Fruit fly (Drosophila melanogaster) whole organism, embryonic: ENCODE data around the gene Acat2.

Experiments used
- Bgb ChIP-seq: fragments of 200-800 bp; sonication (Bioruptor generic); IDR thresholded peaks from 2 replicates; pipeline ENCODE4 v1.3.6; 2022; ENCODE audit warnings: missing biosample characterization, missing genetic modification characterization; ENCODE audit not compliant: partially characterized antibody
- CG1024 ChIP-seq: fragments of 200-800 bp; sonication (Bioruptor generic); IDR thresholded peaks from 2 replicates; pipeline ENCODE4 v1.3.6; 2022; ENCODE audit warnings: missing biosample characterization, missing genetic modification characterization
- CG13424 ChIP-seq: fragments of 200-800 bp; sonication (Bioruptor generic); optimal IDR thresholded peaks from 2 replicates; lab custom pipeline; 2019; ENCODE audit warnings: missing biosample characterization, mild to moderate bottlenecking, missing genetic modification characterization, moderate library complexity
- CG13894 ChIP-seq: fragments of 200-800 bp; sonication (Bioruptor generic); optimal IDR thresholded peaks from 3 replicates; lab custom pipeline; 2018; ENCODE audit warnings: missing biosample characterization, mild to moderate bottlenecking, missing genetic modification characterization, moderate library complexity
- CG17328 ChIP-seq: fragments of 200-800 bp; sonication (Bioruptor generic); IDR thresholded peaks from 2 replicates; pipeline ENCODE4 v1.3.6; 2022; ENCODE audit warnings: missing biosample characterization, missing genetic modification characterization
- CG18599 ChIP-seq: fragments of 200-800 bp; sonication (Bioruptor generic); optimal IDR thresholded peaks from 3 replicates; lab custom pipeline; 2017; ENCODE audit warnings: missing biosample characterization, missing genetic modification characterization, mild to moderate bottlenecking, moderate library complexity, missing genetic modification reagents
- CG2116 ChIP-seq: fragments of 200-800 bp; sonication (Bioruptor generic); optimal IDR thresholded peaks from 3 replicates; lab custom pipeline; 2018; ENCODE audit warnings: missing biosample characterization, mild to moderate bottlenecking, missing genetic modification characterization
- CG2120 ChIP-seq: fragments of 200-800 bp; sonication (Bioruptor generic); optimal IDR thresholded peaks from 3 replicates; lab custom pipeline; 2016; ENCODE audit warnings: missing biosample characterization, missing genetic modification characterization
- CG3847 ChIP-seq: fragments of 200-800 bp; sonication (Bioruptor generic); IDR thresholded peaks from 2 replicates; pipeline ENCODE4 v1.3.6; 2022; ENCODE audit warnings: missing biosample characterization, missing genetic modification characterization
- CG43689 ChIP-seq: fragments of 200-800 bp; sonication (Bioruptor generic); IDR thresholded peaks from 2 replicates; pipeline ENCODE4 v1.3.6; 2022; ENCODE audit warnings: missing biosample characterization, missing genetic modification characterization
- CG4707 ChIP-seq: fragments of 200-800 bp; sonication (Bioruptor generic); optimal IDR thresholded peaks from 2 replicates; lab custom pipeline; 2018; ENCODE audit warnings: missing biosample characterization, mild to moderate bottlenecking, missing genetic modification characterization, moderate library complexity
- CG8290 ChIP-seq, 3 experiments: fragments of 200-800 bp; sonication (Bioruptor generic); optimal IDR thresholded peaks; 2 replicates each; lab custom pipeline; 2016 to 2019; ENCODE audit warnings: missing biosample characterization in 3 of 3, missing genetic modification characterization in 3 of 3, mild to moderate bottlenecking in 2 of 3, moderate library complexity in 1 of 3
- CG9932 ChIP-seq: fragments of 200-800 bp; sonication (Bioruptor generic); IDR thresholded peaks from 2 replicates; pipeline ENCODE4 v1.3.6; 2022; ENCODE audit warnings: missing biosample characterization, missing genetic modification characterization
- Deaf1 ChIP-seq: fragments of 200-800 bp; optimal IDR thresholded peaks from 3 replicates; lab custom pipeline; 2019; ENCODE audit warnings: missing biosample characterization, mild to moderate bottlenecking, missing genetic modification characterization, moderate library complexity
- Drgx ChIP-seq: fragments of 200-800 bp; sonication (Bioruptor generic); IDR thresholded peaks from 2 replicates; pipeline ENCODE4 v1.3.6; 2022; ENCODE audit warnings: missing biosample characterization, missing genetic modification characterization
- Ets65A ChIP-seq: fragments of 200-800 bp; sonication (Bioruptor generic); peaks from one replicate; lab custom pipeline; 2016; ENCODE audit warnings: missing biosample characterization, missing genetic modification characterization
- H2.0 ChIP-seq: fragments of 200-800 bp; sonication (Bioruptor generic); IDR thresholded peaks from 2 replicates; pipeline ENCODE4 v1.3.6; 2022; ENCODE audit warnings: missing biosample characterization, missing genetic modification characterization
- HLH3B ChIP-seq: fragments of 200-800 bp; sonication (Bioruptor generic); IDR thresholded peaks from 2 replicates; pipeline ENCODE4 v1.3.6; 2022; ENCODE audit warnings: missing biosample characterization, missing genetic modification characterization
- Med ChIP-seq: fragments of 200-800 bp; sonication (Bioruptor generic); peaks from one replicate; lab custom pipeline; 2016; ENCODE audit warnings: missing biosample characterization, missing genetic modification characterization, mild to moderate bottlenecking, inconsistent platforms, moderate library complexity
- NC2β ChIP-seq: fragments of 200-800 bp; sonication (Bioruptor generic); optimal IDR thresholded peaks from 2 replicates; lab custom pipeline; 2016; ENCODE audit warnings: missing biosample characterization, missing genetic modification characterization
- Ptx1 ChIP-seq: fragments of 200-800 bp; sonication (Bioruptor generic); IDR thresholded peaks from 2 replicates; pipeline ENCODE4 v1.3.6; 2022; ENCODE audit warnings: missing biosample characterization, missing genetic modification characterization
- abd-A ChIP-seq: fragments of 200-800 bp; sonication (Bioruptor generic); optimal IDR thresholded peaks from 3 replicates; lab custom pipeline; 2019; ENCODE audit warnings: missing biosample characterization, mild to moderate bottlenecking, missing genetic modification characterization, moderate library complexity
- cwo ChIP-seq: fragments of 200-800 bp; sonication (Bioruptor generic); optimal IDR thresholded peaks from 3 replicates; lab custom pipeline; 2017; ENCODE audit warnings: missing biosample characterization, missing genetic modification characterization, mild to moderate bottlenecking, moderate library complexity, missing genetic modification reagents
- dysf ChIP-seq: fragments of 200-800 bp; sonication (Bioruptor generic); IDR thresholded peaks from 3 replicates; pipeline ENCODE4 v1.3.6; 2022; ENCODE audit warnings: missing biosample characterization, missing genetic modification characterization
- emc ChIP-seq: fragments of 200-800 bp; sonication (Bioruptor generic); optimal IDR thresholded peaks from 2 replicates; lab custom pipeline; 2016; ENCODE audit warnings: missing biosample characterization, missing genetic modification characterization
- gsb-n ChIP-seq: fragments of 200-800 bp; sonication (Bioruptor generic); optimal IDR thresholded peaks from 3 replicates; lab custom pipeline; 2018; ENCODE audit warnings: missing biosample characterization, mild to moderate bottlenecking, missing genetic modification characterization
- lmd ChIP-seq: fragments of 200-800 bp; sonication (Bioruptor generic); IDR thresholded peaks from 2 replicates; pipeline ENCODE4 v1.3.6; 2022; ENCODE audit warnings: missing biosample characterization, missing genetic modification characterization
- nom ChIP-seq: fragments of 200-800 bp; sonication (Bioruptor generic); optimal IDR thresholded peaks from 2 replicates; lab custom pipeline; 2017; ENCODE audit warnings: missing biosample characterization, missing genetic modification characterization, mild to moderate bottlenecking, moderate library complexity, missing genetic modification reagents
- p53 ChIP-seq: fragments of 200-800 bp; sonication (Bioruptor generic); optimal IDR thresholded peaks from 2 replicates; lab custom pipeline; 2016; ENCODE audit warnings: missing biosample characterization, missing genetic modification characterization
- row ChIP-seq: fragments of 200-800 bp; sonication (Bioruptor generic); IDR thresholded peaks from 3 replicates; pipeline ENCODE4 v1.3.6; 2022; ENCODE audit warnings: missing biosample characterization, missing genetic modification characterization
- seq ChIP-seq: fragments of 200-800 bp; sonication (Bioruptor generic); IDR thresholded peaks from 2 replicates; pipeline ENCODE4 v1.3.6; 2022; ENCODE audit warnings: missing biosample characterization, missing genetic modification characterization
- slbo ChIP-seq: fragments of 200-800 bp; sonication (Bioruptor generic); IDR thresholded peaks from 2 replicates; pipeline ENCODE4 v1.3.6; 2022; ENCODE audit warnings: missing biosample characterization, missing genetic modification characterization
- slou ChIP-seq: fragments of 200-800 bp; sonication (Bioruptor generic); optimal IDR thresholded peaks from 3 replicates; lab custom pipeline; 2016; ENCODE audit warnings: missing biosample characterization, missing genetic modification characterization
- ssp ChIP-seq: fragments of 200-800 bp; sonication (Bioruptor generic); IDR thresholded peaks from 2 replicates; pipeline ENCODE4 v1.3.6; 2022; ENCODE audit warnings: missing biosample characterization, missing genetic modification characterization

Gene Acat2

dm6 chr3L:1279685-1280084, 23.1 kb upstream of the Acat2 start:
- TF ChIP-seq CG2120 (GFP tag; lab: Kevin White, UChicago): peak; percentile 17
- TF ChIP-seq slou (GFP tag; lab: Kevin White, UChicago): no peak
- TF ChIP-seq CG8290 (GFP tag; optimal IDR thresholded peaks at IDR 0.05; lab: Kevin White, UChicago): no peak
- TF ChIP-seq CG8290 (tag; optimal IDR thresholded peaks at IDR 0.05; lab: Kevin White, UChicago): peak in 1 of 2 experiments; percentile 12
- no peak for TF ChIP-seq CG17328 (GFP tag; lab: Robert Waterston, UW)
- TF ChIP-seq row: peak; percentile 30; the same call in 1 of the 3 replicates
- TF ChIP-seq CG4707: no peak
- no peak for TF ChIP-seq CG43689 (GFP tag; lab: Robert Waterston, UW)
- TF ChIP-seq ssp: 0 out of 2 replicates have a peak, but pooled peaks have one; percentile 11
- peak; percentile 28; the same call in 1 of the 3 replicates for TF ChIP-seq dysf (GFP tag; lab: Robert Waterston, UW)
- 0 out of 2 replicates have a peak, but pooled peaks have one; percentile 9 for TF ChIP-seq lmd (GFP tag; lab: Robert Waterston, UW)
- 0 out of 2 replicates have a peak, but pooled peaks have one; percentile 16 for TF ChIP-seq CG3847 (GFP tag; lab: Robert Waterston, UW)
- TF ChIP-seq Med (GFP tag; lab: Kevin White, UChicago): peak; percentile 19
- TF ChIP-seq Drgx: peak; percentile 26; the same call in 1 of the 2 replicates

- TF ChIP-seq row (peak; percentile 20; the same call in 1 of the 3 replicates), nom (GFP tag; lab: Kevin White, UChicago) (no peak), slbo (GFP tag; lab: Robert Waterston, UW) (peak; percentile 37; the same call in 1 of the 2 replicates), CG8290 (GFP tag; optimal IDR thresholded peaks at IDR 0.05; lab: Kevin White, UChicago) (no peak), CG8290 (tag; optimal IDR thresholded peaks at IDR 0.05; lab: Kevin White, UChicago) (peak in 1 of 2 experiments; percentile 12), Med (GFP tag; lab: Kevin White, UChicago) (peak; percentile 71), Ets65A (GFP tag; lab: Kevin White, UChicago) (peak; percentile 63), NC2β (GFP tag; lab: Kevin White, UChicago) (no peak), CG9932 (GFP tag; lab: Robert Waterston, UW) (0 out of 2 replicates have a peak, but pooled peaks have one; percentile 17), CG13894 (tag; lab: Kevin White, UChicago) (peak; percentile 92), abd-A (tag; lab: Kevin White, UChicago) (peak; percentile 74), CG1024 (GFP tag; lab: Robert Waterston, UW) (no peak), emc (GFP tag; lab: Kevin White, UChicago) (no peak), gsb-n (tag; lab: Kevin White, UChicago) (no peak), CG2120 (GFP tag; lab: Kevin White, UChicago) (peak; percentile 13), H2.0 (no peak), CG18599 (GFP tag; lab: Kevin White, UChicago) (no peak), Bgb (GFP tag; lab: Robert Waterston, UW) (no peak), cwo (no peak), Ptx1 (GFP tag; lab: Robert Waterston, UW) (0 out of 2 replicates have a peak, but pooled peaks have one; percentile 12), HLH3B (GFP tag; lab: Robert Waterston, UW) (no peak), seq (GFP tag; lab: Robert Waterston, UW) (no peak), Deaf1 (peak; percentile 56)
These were observed 21.7 kb upstream of the Acat2 start for dm6 chr3L:1280890-1281622.

dm6 chr3L:1294835-1295234, 7.9 kb upstream of the Acat2 start:
- TF ChIP-seq CG2116 (GFP tag; lab: Kevin White, UChicago): peak; percentile 66
- peak; percentile 80 for TF ChIP-seq p53 (GFP tag; lab: Kevin White, UChicago)
- no peak for TF ChIP-seq CG13424 (tag; lab: Kevin White, UChicago)
- TF ChIP-seq, all 482 proteins: peak for 2
